Worm (Caenorhabditis elegans): ENCODE results near the gene Y65A5A.24.

DNA sequence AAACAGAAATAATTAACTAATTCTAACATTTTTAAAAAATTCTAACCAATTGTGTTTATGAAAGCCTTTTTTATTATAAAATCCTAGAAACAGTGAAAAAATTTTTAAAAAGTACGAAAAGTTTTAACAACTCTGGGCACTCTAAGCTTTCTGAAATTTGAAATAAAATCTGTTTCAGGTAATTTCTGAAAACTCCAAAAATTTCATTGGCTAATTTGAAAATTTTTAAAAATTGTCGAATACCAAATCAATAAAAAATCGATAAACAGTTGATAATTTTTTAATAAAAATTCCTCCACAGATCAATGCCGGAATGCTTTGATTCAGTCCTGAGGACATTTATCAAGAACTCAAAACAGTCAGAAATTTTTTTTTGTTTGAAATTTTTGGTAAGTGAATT lies at the start of gene Y65A5A.24:
- TF ChIP-seq ceh-24 (tag; optimal IDR thresholded peaks at IDR 0.05): no peak
- no peak for TF ChIP-seq fax-1 (tag; optimal IDR thresholded peaks at IDR 0.05)
- no peak for TF ChIP-seq Y22D7AL.16 (tag; optimal IDR thresholded peaks at IDR 0.05)
- TF ChIP-seq nhr-11 (tag; optimal IDR thresholded peaks at IDR 0.05): no peak
- no peak for TF ChIP-seq ceh-2 (tag; optimal IDR thresholded peaks at IDR 0.05)
- no peak for TF ChIP-seq syd-9 (tag; optimal IDR thresholded peaks at IDR 0.05)
- no peak for TF ChIP-seq ama-1 (optimal IDR thresholded peaks at IDR 0.05)
- no peak for TF ChIP-seq K02D7.2 (tag; optimal IDR thresholded peaks at IDR 0.05)

All from whole organism, late embryonic.